Worm (Caenorhabditis elegans) whole organism, early embryonic: ENCODE data around the gene srz-42.
A peak's percentile ranks its signal among the peaks of the same experiment; 100 is the strongest.

ENCODE experiments used
- B0310.2 ChIP-seq: sonication (generic microtip); optimal IDR thresholded peaks from 2 replicates; lab custom pipeline; 2016; ENCODE audit warnings: mild to moderate bottlenecking, missing genetic modification characterization, missing compliant biosample characterization
- F13C5.2 ChIP-seq: sonication (generic microtip); optimal IDR thresholded peaks from 2 replicates; lab custom pipeline; 2017; ENCODE audit warnings: mild to moderate bottlenecking, missing genetic modification characterization, inconsistent platforms, missing compliant biosample characterization
- aly-1 ChIP-seq: sonication (generic microtip); optimal IDR thresholded peaks from 2 replicates; lab custom pipeline; 2016; ENCODE audit warnings: missing genetic modification characterization, missing compliant biosample characterization
- ama-1 ChIP-seq: fragments of 150-350 bp; optimal IDR thresholded peaks from 2 replicates; lab custom pipeline; 2014
- ceh-13 ChIP-seq: fragments of 200-800 bp; sonication (Bioruptor generic); optimal IDR thresholded peaks from 2 replicates; lab custom pipeline; 2018; ENCODE audit warnings: mild to moderate bottlenecking, missing genetic modification characterization, missing compliant biosample characterization
- ceh-36 ChIP-seq: sonication (generic microtip); optimal IDR thresholded peaks from 2 replicates; lab custom pipeline; 2016; ENCODE audit warnings: missing genetic modification characterization, inconsistent platforms, missing compliant biosample characterization
- ets-7 ChIP-seq: sonication (generic microtip); optimal IDR thresholded peaks from 2 replicates; lab custom pipeline; 2016; ENCODE audit warnings: missing genotype, missing genetic modification characterization, missing compliant biosample characterization
- flt-1 ChIP-seq: fragments of 200-800 bp; sonication (Bioruptor generic); IDR thresholded peaks from 2 replicates; pipeline ENCODE4 v1.3.6; 2022; ENCODE audit warnings: missing genetic modification characterization, missing compliant biosample characterization
- hmbx-1 ChIP-seq: sonication (generic microtip); optimal IDR thresholded peaks from 2 replicates; lab custom pipeline; 2016; ENCODE audit warnings: mild to moderate bottlenecking, missing genetic modification characterization, missing compliant biosample characterization
- hmg-4 ChIP-seq: fragments of 200-800 bp; sonication (Bioruptor generic); optimal IDR thresholded peaks from 2 replicates; lab custom pipeline; 2018; ENCODE audit warnings: mild to moderate bottlenecking, missing genetic modification characterization, missing compliant biosample characterization
- hnd-1 ChIP-seq: sonication (generic microtip); optimal IDR thresholded peaks from 2 replicates; lab custom pipeline; 2016; ENCODE audit warnings: missing genetic modification characterization, missing compliant biosample characterization
- pes-1 ChIP-seq: fragments of 200-800 bp; sonication (Bioruptor generic); IDR thresholded peaks from 2 replicates; pipeline ENCODE4 v1.3.6; 2022; ENCODE audit warnings: missing genetic modification reagents, missing genetic modification characterization, missing compliant biosample characterization
- scrt-1 ChIP-seq: fragments of 200-800 bp; sonication (Bioruptor generic); IDR thresholded peaks from 2 replicates; pipeline ENCODE4 v1.3.6; 2022; ENCODE audit warnings: missing genetic modification characterization, missing compliant biosample characterization
- sea-1 ChIP-seq: fragments of 200-800 bp; sonication (Bioruptor generic); conservative IDR thresholded peaks from 2 replicates; pipeline ENCODE4 v1.3.6; 2022; ENCODE audit warnings: missing genetic modification characterization, missing compliant biosample characterization
- tbx-11 ChIP-seq: fragments of 200-800 bp; sonication (Bioruptor generic); IDR thresholded peaks from 2 replicates; pipeline ENCODE4 v1.3.6; 2022; ENCODE audit warnings: missing genetic modification characterization, missing compliant biosample characterization
- tbx-37 ChIP-seq: fragments of 200-800 bp; sonication (Bioruptor generic); conservative IDR thresholded peaks from 2 replicates; pipeline ENCODE4 v1.3.6; 2022; ENCODE audit warnings: missing genetic modification reagents, missing genetic modification characterization, missing compliant biosample characterization
- tra-4 ChIP-seq: sonication (generic microtip); optimal IDR thresholded peaks from 2 replicates; lab custom pipeline; 2017; ENCODE audit warnings: missing genetic modification characterization, missing compliant biosample characterization

Gene srz-42

ce11 chrIV:14119327-14119726 lies 9.9 kb upstream of the srz-42 start:
- TF ChIP-seq hmbx-1 (tag; lab: Kevin White, UChicago) = no peak
- no peak for TF ChIP-seq ceh-36 (tag; lab: Kevin White, UChicago)
- TF ChIP-seq aly-1 (tag; lab: Kevin White, UChicago) = no peak
- no peak for TF ChIP-seq flt-1 (GFP tag; lab: Robert Waterston, UW)
- no peak for TF ChIP-seq scrt-1 (GFP tag; lab: Robert Waterston, UW)
- no peak for TF ChIP-seq pes-1

DNA sequence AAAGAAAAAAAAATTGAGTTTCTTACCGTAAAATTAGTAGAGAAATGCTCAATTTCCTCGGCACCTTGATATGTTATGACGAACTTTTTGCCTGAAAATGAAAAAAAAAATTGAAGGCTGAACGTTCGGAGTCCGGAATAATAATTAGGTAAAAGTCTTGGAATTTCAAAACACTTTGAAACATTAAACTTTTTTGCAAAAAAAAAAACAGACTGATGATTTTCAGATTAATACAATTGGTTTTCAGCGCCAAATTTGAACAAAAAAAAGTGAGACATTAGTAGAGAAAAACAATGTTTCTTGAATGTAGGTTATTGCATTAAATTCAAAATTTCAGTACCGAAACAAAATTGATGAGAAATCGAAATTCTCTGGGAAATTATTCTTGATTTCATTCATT lies 5.2 kb upstream of the srz-42 start, which contains the start of gene nkcc-1:
Gene nkcc-1, minus strand, starts transcription at position 101 of the 400 bp plus-strand sequence.
- TF ChIP-seq aly-1 (tag; lab: Kevin White, UChicago) = no peak
- no peak for TF ChIP-seq hnd-1 (tag; lab: Kevin White, UChicago)
- TF ChIP-seq ama-1 (lab: Kevin White, UChicago) = no peak
- TF ChIP-seq flt-1 (GFP tag; lab: Robert Waterston, UW) = no peak
- TF ChIP-seq hmbx-1 (tag; lab: Kevin White, UChicago) = no peak
- TF ChIP-seq ceh-36 (tag; lab: Kevin White, UChicago) = no peak
- TF ChIP-seq scrt-1 (GFP tag; lab: Robert Waterston, UW) = no peak
- no peak for TF ChIP-seq tra-4
- TF ChIP-seq sea-1 (GFP tag; lab: Robert Waterston, UW) = no peak
- TF ChIP-seq tbx-11 (GFP tag; lab: Robert Waterston, UW) = no peak
- TF ChIP-seq tbx-37 (GFP tag; lab: Robert Waterston, UW) = no peak
- TF ChIP-seq F13C5.2 (tag; lab: Kevin White, UChicago) = no peak
- TF ChIP-seq ceh-13 (GFP tag; lab: Kevin White, UChicago) = no peak
- TF ChIP-seq ets-7 (tag; lab: Kevin White, UChicago) = no peak

DNA sequence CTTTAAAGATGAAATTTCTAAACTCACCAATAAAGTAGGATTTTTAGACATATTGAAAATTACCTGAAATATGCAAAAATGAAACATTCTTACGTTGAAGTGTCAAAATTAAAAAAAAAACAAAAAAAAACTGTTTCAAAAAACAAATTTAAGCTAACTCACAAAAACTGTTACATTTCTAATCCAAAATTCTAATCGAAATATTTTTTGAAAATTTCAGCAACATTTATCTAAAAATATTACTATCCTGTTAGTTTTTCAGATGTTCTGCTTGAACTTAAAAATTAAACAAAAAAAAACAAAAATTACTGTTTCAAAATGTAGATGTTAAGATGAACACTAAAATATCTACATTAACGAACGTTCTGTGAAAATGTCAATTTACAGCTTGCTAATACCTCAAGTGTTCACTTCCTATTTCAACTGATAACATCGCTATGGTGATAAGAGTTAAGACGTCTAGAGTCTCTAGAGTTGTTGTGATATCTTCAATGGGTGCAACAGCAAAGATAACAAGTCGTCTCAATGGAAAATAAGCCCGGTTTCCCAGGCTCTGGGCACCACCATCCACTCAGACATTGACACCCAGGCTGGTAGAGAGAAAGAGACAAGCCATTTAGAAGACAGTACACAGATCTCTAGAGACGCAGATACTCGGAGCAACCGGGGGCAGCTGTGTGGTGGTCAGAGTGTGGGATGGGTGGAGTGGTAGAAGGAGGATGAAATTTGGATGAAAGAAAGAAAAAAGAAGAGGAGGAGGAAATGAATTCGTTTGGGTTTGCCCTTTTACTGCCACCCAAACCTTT lies 1.2 kb upstream of the srz-42 start, which contains the start of gene H12I19.115:
Gene H12I19.115, minus strand, starts transcription at position 51 of the 806 bp plus-strand sequence.
- TF ChIP-seq tra-4 (no peak), F13C5.2 (tag; lab: Kevin White, UChicago) (peak; percentile 13)

ce11 chrIV:14131770-14132169 lies 2.6 kb downstream of the srz-42 start, which contains the start of gene srz-59:
Gene srz-59 (plus strand): TSS chrIV:14132070.
- no peak for TF ChIP-seq tra-4
- no peak for TF ChIP-seq sea-1 (GFP tag; lab: Robert Waterston, UW)
- TF ChIP-seq B0310.2 (tag; lab: Kevin White, UChicago) = no peak
- no peak for TF ChIP-seq scrt-1 (GFP tag; lab: Robert Waterston, UW)
- no peak for TF ChIP-seq pes-1
- TF ChIP-seq ceh-36 (tag; lab: Kevin White, UChicago) = no peak
- no peak for TF ChIP-seq F13C5.2 (tag; lab: Kevin White, UChicago)
- no peak for TF ChIP-seq hmg-4 (GFP tag; lab: Kevin White, UChicago)
- no peak for TF ChIP-seq ets-7 (tag; lab: Kevin White, UChicago)
- TF ChIP-seq hnd-1 (tag; lab: Kevin White, UChicago) = no peak
- TF ChIP-seq ama-1 (lab: Kevin White, UChicago) = no peak
- TF ChIP-seq aly-1 (tag; lab: Kevin White, UChicago) = no peak
- no peak for TF ChIP-seq flt-1 (GFP tag; lab: Robert Waterston, UW)
- no peak for TF ChIP-seq tbx-37 (GFP tag; lab: Robert Waterston, UW)
- no peak for TF ChIP-seq ceh-13 (GFP tag; lab: Kevin White, UChicago)
- no peak for TF ChIP-seq hmbx-1 (tag; lab: Kevin White, UChicago)
- no peak for TF ChIP-seq tbx-11 (GFP tag; lab: Robert Waterston, UW)

DNA sequence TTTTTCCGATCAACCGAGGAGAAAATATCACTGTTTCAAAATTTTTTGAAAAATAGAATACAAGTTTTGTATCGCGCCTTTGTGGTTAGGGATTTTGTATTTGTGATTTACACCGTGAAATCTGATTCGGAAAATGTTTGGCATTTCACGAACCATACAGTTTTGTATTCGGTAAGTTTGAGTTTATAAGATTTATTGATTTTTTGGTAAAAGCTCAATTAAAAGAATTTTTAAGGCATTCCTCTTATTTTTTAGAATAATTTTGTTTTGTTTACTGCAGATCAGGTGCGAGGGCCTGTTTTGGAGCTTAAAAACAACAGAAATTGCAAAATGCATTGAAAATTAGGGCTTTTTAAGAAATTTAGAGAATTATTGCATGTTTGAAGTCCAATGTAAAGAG lies 4.2 kb downstream of the srz-42 start:
- no peak for TF ChIP-seq hnd-1 (tag; lab: Kevin White, UChicago)
- no peak for TF ChIP-seq flt-1 (GFP tag; lab: Robert Waterston, UW)
- no peak for TF ChIP-seq pes-1
- TF ChIP-seq tbx-11 (GFP tag; lab: Robert Waterston, UW) = no peak

DNA sequence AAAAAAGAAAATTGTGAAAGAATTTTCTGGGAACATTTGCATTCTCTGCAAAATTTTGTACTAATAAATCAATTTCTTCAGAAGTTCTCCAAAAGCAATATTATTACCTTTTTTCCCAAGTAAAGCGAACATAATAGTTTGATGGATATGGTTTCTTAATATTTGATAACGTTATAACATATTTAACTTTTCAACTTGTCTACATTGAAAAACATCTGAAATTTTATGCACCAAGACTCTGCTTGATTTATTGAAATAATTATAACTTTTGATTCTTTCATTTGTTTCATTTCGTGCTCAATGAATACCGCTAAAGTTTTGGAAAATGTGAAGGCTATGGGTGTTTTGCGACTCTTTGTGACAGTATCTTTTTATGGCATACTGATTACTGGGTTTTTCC lies 7.9 kb downstream of the srz-42 start, which contains the start of gene srz-31:
Gene srz-31, plus strand, starts transcription at position 301 of the 400 bp plus-strand sequence.
- TF ChIP-seq B0310.2 (tag; lab: Kevin White, UChicago) (no peak), ceh-36 (tag; lab: Kevin White, UChicago) (no peak), tbx-11 (GFP tag; lab: Robert Waterston, UW) (no peak), ama-1 (lab: Kevin White, UChicago) (no peak), aly-1 (tag; lab: Kevin White, UChicago) (no peak), hnd-1 (tag; lab: Kevin White, UChicago) (no peak), ets-7 (tag; lab: Kevin White, UChicago) (no peak)

- TF ChIP-seq tbx-11 (GFP tag; lab: Robert Waterston, UW) (no peak), B0310.2 (tag; lab: Kevin White, UChicago) (no peak), hmbx-1 (tag; lab: Kevin White, UChicago) (no peak), F13C5.2 (tag; lab: Kevin White, UChicago) (no peak), aly-1 (tag; lab: Kevin White, UChicago) (no peak), ets-7 (tag; lab: Kevin White, UChicago) (no peak), scrt-1 (GFP tag; lab: Robert Waterston, UW) (no peak), pes-1 (no peak), hnd-1 (tag; lab: Kevin White, UChicago) (no peak), hmg-4 (GFP tag; lab: Kevin White, UChicago) (no peak), flt-1 (GFP tag; lab: Robert Waterston, UW) (no peak), tra-4 (no peak), tbx-37 (GFP tag; lab: Robert Waterston, UW) (no peak), sea-1 (GFP tag; lab: Robert Waterston, UW) (no peak), ama-1 (lab: Kevin White, UChicago) (no peak), ceh-36 (tag; lab: Kevin White, UChicago) (no peak), ceh-13 (GFP tag; lab: Kevin White, UChicago) (no peak)
Measured at ce11 chrIV:14143042-14143441, 13.9 kb downstream of the srz-42 start.
